Worm (Caenorhabditis elegans) whole organism, L4/young adult: ENCODE results near the gene Y71H2AM.1.

Experiments used
- W03F9.2 ChIP-seq: fragments of 150-350 bp; optimal IDR thresholded peaks from 2 replicates; lab custom pipeline; 2014; ENCODE audit warnings: missing biosample characterization, missing genetic modification characterization
- dao-5 ChIP-seq: sonication (generic microtip); optimal IDR thresholded peaks from 2 replicates; lab custom pipeline; 2016; ENCODE audit warnings: missing genotype, missing genetic modification characterization, moderate library complexity, missing compliant biosample characterization
- him-1 ChIP-seq: sonication (generic microtip); optimal IDR thresholded peaks from 2 replicates; lab custom pipeline; 2016; ENCODE audit warnings: missing genotype, missing genetic modification reagents, missing genetic modification characterization, missing compliant biosample characterization

- no peak for TF ChIP-seq him-1
- peak; percentile 61 for TF ChIP-seq W03F9.2
- no peak for TF ChIP-seq dao-5 (tag; lab: Kevin White, UChicago)
Measured at ce11 chrIII:2780793-2781192, 46.1 kb upstream of the Y71H2AM.1 start, which contains the start of gene Y71H2AM.6.
